Worm (Caenorhabditis elegans) whole organism, L2 larva: Measurements from ENCODE around the gene tag-342.

Experiments used
- C34F6.9 ChIP-seq: fragments of 150-350 bp; optimal IDR thresholded peaks from 2 replicates; lab custom pipeline; 2014; ENCODE audit warnings: missing biosample characterization, missing genetic modification characterization
- F13H6.1 ChIP-seq: sonication (generic microtip); optimal IDR thresholded peaks from 2 replicates; lab custom pipeline; 2016; ENCODE audit warnings: missing genetic modification characterization, missing compliant biosample characterization
- R02D3.7 ChIP-seq: fragments of 150-350 bp; optimal IDR thresholded peaks from 2 replicates; lab custom pipeline; 2014; ENCODE audit warnings: missing biosample characterization, missing genetic modification characterization
- Y55F3AM.14 ChIP-seq: fragments of 200-800 bp; sonication (Bioruptor generic); optimal IDR thresholded peaks from 2 replicates; lab custom pipeline; 2018; ENCODE audit warnings: mild to moderate bottlenecking, missing genetic modification characterization, missing compliant biosample characterization
- ZK546.5 ChIP-seq: sonication (generic microtip); optimal IDR thresholded peaks from 2 replicates; lab custom pipeline; 2017; ENCODE audit warnings: missing biosample characterization, missing genetic modification characterization
- alr-1 ChIP-seq: fragments of 150-350 bp; optimal IDR thresholded peaks from 2 replicates; lab custom pipeline; 2014; ENCODE audit warnings: missing biosample characterization, missing genetic modification characterization
- ama-1 ChIP-seq: fragments of 150-350 bp; optimal IDR thresholded peaks from 2 replicates; lab custom pipeline; 2018; ENCODE audit warnings: inconsistent platforms
- blmp-1 ChIP-seq: sonication (generic microtip); optimal IDR thresholded peaks from 2 replicates; lab custom pipeline; 2017; ENCODE audit warnings: missing genetic modification characterization, mild to moderate bottlenecking, missing compliant biosample characterization, antibody characterized with exemption, moderate library complexity; ENCODE audit not compliant: insufficient read depth
- crh-2 ChIP-seq: sonication (generic microtip); optimal IDR thresholded peaks from 2 replicates; lab custom pipeline; 2017; ENCODE audit warnings: missing biosample characterization, missing genetic modification characterization
- dmd-4 ChIP-seq: sonication (generic microtip); optimal IDR thresholded peaks from 2 replicates; lab custom pipeline; 2017; ENCODE audit warnings: missing biosample characterization, missing genetic modification characterization
- egl-27 ChIP-seq: sonication (generic microtip); optimal IDR thresholded peaks from 3 replicates; lab custom pipeline; 2017; ENCODE audit warnings: missing biosample characterization, missing genetic modification reagents, missing genetic modification characterization
- elt-1 ChIP-seq: fragments of 150-350 bp; optimal IDR thresholded peaks from 2 replicates; lab custom pipeline; 2014; ENCODE audit warnings: missing biosample characterization, missing genetic modification characterization
- fos-1 ChIP-seq: fragments of 150-350 bp; optimal IDR thresholded peaks from 2 replicates; lab custom pipeline; 2014; ENCODE audit warnings: missing biosample characterization, missing genetic modification characterization
- gmeb-1 ChIP-seq: fragments of 150-350 bp; optimal IDR thresholded peaks from 2 replicates; lab custom pipeline; 2014; ENCODE audit warnings: missing biosample characterization, missing genetic modification characterization
- lin-11 ChIP-seq: fragments of 150-350 bp; sonication (generic microtip); optimal IDR thresholded peaks from 2 replicates; lab custom pipeline; 2014; ENCODE audit warnings: missing biosample characterization, missing genetic modification characterization, inconsistent platforms, mixed read lengths
- lin-13 ChIP-seq: fragments of 150-350 bp; optimal IDR thresholded peaks from 2 replicates; lab custom pipeline; 2014; ENCODE audit warnings: missing biosample characterization, missing genetic modification reagents, missing genetic modification characterization
- lin-39 ChIP-seq: fragments of 150-350 bp; optimal IDR thresholded peaks from 2 replicates; lab custom pipeline; 2014; ENCODE audit warnings: missing biosample characterization, missing genetic modification reagents, missing genetic modification characterization
- lsy-2 ChIP-seq, 2 experiments: fragments of 150-350 bp in 1 of 2; sonication (generic microtip) in 1 of 2; optimal IDR thresholded peaks; 2 replicates each; lab custom pipeline; 2014 to 2017; ENCODE audit warnings: missing biosample characterization in 2 of 2, missing genetic modification characterization in 2 of 2
- mab-5 ChIP-seq: fragments of 150-350 bp; optimal IDR thresholded peaks from 2 replicates; lab custom pipeline; 2014; ENCODE audit warnings: missing biosample characterization, missing genetic modification characterization
- mbf-1 ChIP-seq: sonication (generic microtip); optimal IDR thresholded peaks from 2 replicates; lab custom pipeline; 2017; ENCODE audit warnings: missing biosample characterization, missing genetic modification characterization
- mdl-1 ChIP-seq, 2 experiments: fragments of 150-350 bp in 1 of 2; sonication (generic microtip) in 1 of 2; optimal IDR thresholded peaks; 2 replicates each; lab custom pipeline; 2017; ENCODE audit warnings: missing biosample characterization in 2 of 2, missing genetic modification characterization in 2 of 2
- nhr-10 ChIP-seq: sonication (generic microtip); optimal IDR thresholded peaks from 2 replicates; lab custom pipeline; 2017; ENCODE audit warnings: missing biosample characterization, missing genetic modification characterization
- nhr-11 ChIP-seq: fragments of 150-350 bp; optimal IDR thresholded peaks from 2 replicates; lab custom pipeline; 2014; ENCODE audit warnings: missing biosample characterization, missing genetic modification characterization
- nhr-12 ChIP-seq: fragments of 150-350 bp; optimal IDR thresholded peaks from 2 replicates; lab custom pipeline; 2014; ENCODE audit warnings: missing biosample characterization, missing genetic modification characterization
- nhr-129 ChIP-seq: fragments of 150-350 bp; optimal IDR thresholded peaks from 2 replicates; lab custom pipeline; 2014; ENCODE audit warnings: missing biosample characterization, missing genetic modification characterization
- nhr-21 ChIP-seq: fragments of 150-350 bp; optimal IDR thresholded peaks from 2 replicates; lab custom pipeline; 2014; ENCODE audit warnings: missing biosample characterization, missing genetic modification characterization
- nhr-23 ChIP-seq: fragments of 150-350 bp; optimal IDR thresholded peaks from 2 replicates; lab custom pipeline; 2014; ENCODE audit warnings: missing biosample characterization, missing genetic modification reagents, missing genetic modification characterization
- nhr-237 ChIP-seq: fragments of 150-350 bp; optimal IDR thresholded peaks from 2 replicates; lab custom pipeline; 2014; ENCODE audit warnings: missing biosample characterization, missing genetic modification characterization
- nhr-25 ChIP-seq: fragments of 150-350 bp; sonication (generic microtip); optimal IDR thresholded peaks from 3 replicates; lab custom pipeline; 2014; ENCODE audit warnings: missing biosample characterization, missing genetic modification characterization
- nhr-6 ChIP-seq: fragments of 150-350 bp; optimal IDR thresholded peaks from 2 replicates; lab custom pipeline; 2014; ENCODE audit warnings: missing biosample characterization, missing genetic modification characterization
- nhr-77 ChIP-seq: fragments of 150-350 bp; optimal IDR thresholded peaks from 2 replicates; lab custom pipeline; 2014; ENCODE audit warnings: missing biosample characterization, missing genetic modification characterization
- sem-4 ChIP-seq: fragments of 150-350 bp; optimal IDR thresholded peaks from 2 replicates; lab custom pipeline; 2014; ENCODE audit warnings: missing biosample characterization, missing genetic modification reagents, missing genetic modification characterization
- sma-3 ChIP-seq: sonication (generic microtip); optimal IDR thresholded peaks from 2 replicates; lab custom pipeline; 2016; ENCODE audit warnings: missing genetic modification reagents, missing genetic modification characterization, missing compliant biosample characterization
- sma-9 ChIP-seq, 2 experiments: fragments of 150-350 bp in 1 of 2; sonication (generic microtip) in 1 of 2; optimal IDR thresholded peaks; 2 replicates each; lab custom pipeline; 2014 to 2016; ENCODE audit warnings: missing genetic modification characterization in 2 of 2, mild to moderate bottlenecking in 1 of 2, missing biosample characterization in 1 of 2, missing compliant biosample characterization in 1 of 2, missing genetic modification reagents in 1 of 2, moderate library complexity in 1 of 2
- snpc-4 ChIP-seq: fragments of 150-350 bp; optimal IDR thresholded peaks from 2 replicates; lab custom pipeline; 2014; ENCODE audit warnings: missing biosample characterization, missing genetic modification characterization
- unc-39 ChIP-seq: fragments of 150-350 bp; optimal IDR thresholded peaks from 2 replicates; lab custom pipeline; 2014; ENCODE audit warnings: missing biosample characterization, missing genetic modification characterization
- unc-55 ChIP-seq: fragments of 150-350 bp; sonication (generic microtip); optimal IDR thresholded peaks from 3 replicates; lab custom pipeline; 2014; ENCODE audit warnings: missing biosample characterization, missing genetic modification reagents, missing genetic modification characterization
- unc-62 ChIP-seq: fragments of 150-350 bp; optimal IDR thresholded peaks from 2 replicates; lab custom pipeline; 2014; ENCODE audit warnings: missing biosample characterization, missing genetic modification reagents, missing genetic modification characterization
- zag-1 ChIP-seq: fragments of 150-350 bp; optimal IDR thresholded peaks from 2 replicates; lab custom pipeline; 2014; ENCODE audit warnings: missing biosample characterization, missing genetic modification characterization
- ztf-1 ChIP-seq: fragments of 200-800 bp; sonication (Bioruptor generic); conservative IDR thresholded peaks from 2 replicates; pipeline ENCODE4 v1.3.6; 2022; ENCODE audit warnings: missing genetic modification characterization, missing compliant biosample characterization
- ztf-11 ChIP-seq: sonication (generic microtip); optimal IDR thresholded peaks from 2 replicates; lab custom pipeline; 2017; ENCODE audit warnings: missing biosample characterization, missing genetic modification characterization
- ztf-4 ChIP-seq: fragments of 150-350 bp; optimal IDR thresholded peaks from 2 replicates; lab custom pipeline; 2014; ENCODE audit warnings: missing biosample characterization, missing genetic modification characterization

tag-342 gene

ce11 chrIII:9496083-9496482 is 28.1 kb downstream of the tag-342 start:
- TF ChIP-seq lin-11 (tag; lab: Kevin White, UChicago) (no peak), lsy-2 (tag; optimal IDR thresholded peaks at IDR 0.05; lab: Kevin White, UChicago) (no peak), nhr-6 (tag; lab: Kevin White, UChicago) (no peak), F13H6.1 (tag; lab: Kevin White, UChicago) (no peak)

- TF ChIP-seq lin-11 (tag; lab: Kevin White, UChicago) = no peak
These were observed 29.5 kb downstream of the tag-342 start for ce11 chrIII:9497412-9497811.

DNA sequence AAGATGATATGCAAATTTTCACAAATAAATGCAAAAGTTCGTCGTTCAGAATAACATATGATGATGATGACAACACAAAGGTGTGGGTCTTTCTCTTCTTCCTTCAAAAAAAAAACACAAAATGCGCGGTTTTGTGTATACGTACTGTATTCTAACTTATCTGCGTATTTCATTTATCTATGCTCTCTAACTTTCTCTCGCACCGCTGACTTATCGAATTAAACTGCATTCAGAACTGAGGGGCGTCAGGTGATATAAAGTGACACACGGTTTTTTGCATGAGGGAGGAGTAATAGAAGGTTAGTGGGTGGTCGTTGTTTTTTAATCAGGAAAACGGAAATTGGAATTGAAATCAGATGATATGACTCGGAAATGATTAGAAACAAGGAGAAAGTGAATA is 32.3 kb downstream of the tag-342 start, which contains the start of gene sod-4:
TSS of gene sod-4 (minus strand) at position 109 of the 400 bp plus-strand sequence.
- TF ChIP-seq sma-3 = peak; percentile 47
- TF ChIP-seq lin-39 = no peak
- peak; percentile 60 for TF ChIP-seq nhr-129 (tag; lab: Kevin White, UChicago)
- no peak for TF ChIP-seq dmd-4 (tag; lab: Kevin White, UChicago)
- no peak for TF ChIP-seq nhr-12 (tag; lab: Kevin White, UChicago)
- no peak for TF ChIP-seq ZK546.5 (tag; lab: Kevin White, UChicago)
- TF ChIP-seq nhr-11 = no peak
- TF ChIP-seq nhr-25 (tag; lab: Kevin White, UChicago) = peak; percentile 50
- TF ChIP-seq ztf-1 (GFP tag; lab: Robert Waterston, UW) = no peak
- no peak for TF ChIP-seq lin-13 (GFP tag; lab: Kevin White, UChicago)
- no peak for TF ChIP-seq fos-1
- no peak for TF ChIP-seq sem-4 (tag; lab: Kevin White, UChicago)
- peak; percentile 57 for TF ChIP-seq gmeb-1 (tag; lab: Kevin White, UChicago)
- TF ChIP-seq, all 48 proteins: peak for 4

DNA sequence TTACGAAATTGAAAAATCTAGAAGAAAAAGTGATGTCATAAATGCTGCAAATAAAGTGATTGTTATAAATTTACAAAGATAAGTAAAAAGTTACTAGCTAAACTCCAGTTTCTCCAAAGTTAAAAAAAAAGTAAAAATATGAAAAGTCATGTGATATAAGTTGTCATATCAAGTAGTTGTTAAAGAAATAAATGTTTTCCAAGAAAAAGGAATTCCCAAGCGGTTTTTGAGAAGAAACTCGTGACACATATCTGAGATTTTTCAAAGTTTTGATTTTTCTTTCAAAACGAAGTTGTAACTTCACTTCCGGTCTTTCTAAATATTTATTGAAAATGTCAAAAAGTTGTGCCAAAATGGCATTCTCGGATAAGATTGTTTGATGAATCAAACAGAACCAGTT is 33.1 kb downstream of the tag-342 start:
- no peak for TF ChIP-seq ztf-1 (GFP tag; lab: Robert Waterston, UW)
- no peak for TF ChIP-seq sma-9 (GFP tag; optimal IDR thresholded peaks at IDR 0.05; lab: Kevin White, UChicago)
- TF ChIP-seq sma-9 (tag; optimal IDR thresholded peaks at IDR 0.05; lab: Kevin White, UChicago) = no peak
- peak; percentile 20 for TF ChIP-seq C34F6.9 (tag; lab: Kevin White, UChicago)
- TF ChIP-seq lsy-2 (tag; optimal IDR thresholded peaks at IDR 0.05; lab: Kevin White, UChicago) = peak in 1 of 2 experiments; percentile 23
- no peak for TF ChIP-seq sma-3
- TF ChIP-seq lin-39 = no peak

DNA sequence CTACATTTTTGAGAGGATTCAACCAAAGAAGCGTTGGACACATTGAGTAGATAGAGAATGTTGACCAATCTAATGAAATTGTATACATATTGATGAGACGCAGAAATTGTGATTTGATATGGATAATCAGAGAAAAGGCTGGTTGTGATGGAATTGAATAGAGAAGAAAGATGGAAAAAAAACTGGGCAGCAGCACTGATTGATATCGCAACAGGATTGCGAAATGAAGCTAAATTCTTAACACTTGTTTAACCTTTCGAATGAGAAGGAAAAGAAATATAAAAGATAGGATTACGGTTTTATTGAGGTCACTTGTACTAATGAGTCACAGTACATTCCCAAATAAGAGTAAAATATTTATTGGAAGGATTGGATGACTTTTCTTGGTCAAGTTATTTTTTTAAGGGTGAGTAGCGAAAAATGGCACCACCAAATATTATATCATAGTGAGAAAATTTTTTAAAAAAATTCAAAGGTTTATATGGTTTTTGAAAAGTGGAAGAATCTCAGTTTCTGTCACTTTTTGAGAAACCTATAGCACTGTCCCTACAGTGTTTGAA is 34.3 kb downstream of the tag-342 start:
- no peak for TF ChIP-seq egl-27 (tag; lab: Kevin White, UChicago)
- TF ChIP-seq zag-1 (tag; lab: Kevin White, UChicago) = no peak
- no peak for TF ChIP-seq mbf-1
- TF ChIP-seq unc-62 (GFP tag; lab: Kevin White, UChicago) = no peak
- peak; percentile 5 for TF ChIP-seq nhr-21
- no peak for TF ChIP-seq nhr-10
- no peak for TF ChIP-seq ztf-4 (tag; lab: Kevin White, UChicago)
- no peak for TF ChIP-seq nhr-11
- no peak for TF ChIP-seq C34F6.9 (tag; lab: Kevin White, UChicago)
- TF ChIP-seq Y55F3AM.14 (GFP tag; lab: Kevin White, UChicago) = no peak
- TF ChIP-seq unc-55 (GFP tag; lab: Kevin White, UChicago) = no peak
- no peak for TF ChIP-seq sem-4 (tag; lab: Kevin White, UChicago)
- TF ChIP-seq ztf-1 (GFP tag; lab: Robert Waterston, UW) = no peak
- TF ChIP-seq nhr-237 (tag; lab: Kevin White, UChicago) = no peak
- TF ChIP-seq crh-2 (tag; lab: Kevin White, UChicago) = no peak
- no peak for TF ChIP-seq nhr-77
- TF ChIP-seq fos-1 = peak; percentile 71
- peak; percentile 37 for TF ChIP-seq sma-9 (GFP tag; optimal IDR thresholded peaks at IDR 0.05; lab: Kevin White, UChicago)
- no peak for TF ChIP-seq sma-9 (tag; optimal IDR thresholded peaks at IDR 0.05; lab: Kevin White, UChicago)
- no peak for TF ChIP-seq lin-39
- TF ChIP-seq dmd-4 (tag; lab: Kevin White, UChicago) = no peak
- TF ChIP-seq F13H6.1 (tag; lab: Kevin White, UChicago) = no peak
- TF ChIP-seq nhr-23 = no peak
- no peak for TF ChIP-seq alr-1
- TF ChIP-seq nhr-12 (tag; lab: Kevin White, UChicago) = no peak
- TF ChIP-seq ZK546.5 (tag; lab: Kevin White, UChicago) = no peak
- TF ChIP-seq R02D3.7 = no peak
- no peak for TF ChIP-seq lin-11 (tag; lab: Kevin White, UChicago)
- no peak for TF ChIP-seq ama-1 (lab: Kevin White, UChicago)
- no peak for TF ChIP-seq nhr-129 (tag; lab: Kevin White, UChicago)
- no peak for TF ChIP-seq unc-39 (tag; lab: Kevin White, UChicago)
- no peak for TF ChIP-seq nhr-25 (tag; lab: Kevin White, UChicago)
- TF ChIP-seq elt-1 (tag; lab: Kevin White, UChicago) = no peak
- no peak for TF ChIP-seq ztf-11 (tag; lab: Kevin White, UChicago)
- TF ChIP-seq mdl-1 (tag; optimal IDR thresholded peaks at IDR 0.05; lab: Kevin White, UChicago) = no peak
- no peak for TF ChIP-seq snpc-4 (tag; lab: Kevin White, UChicago)
- no peak for TF ChIP-seq mab-5 (tag; lab: Kevin White, UChicago)
- TF ChIP-seq blmp-1 (tag; lab: Kevin White, UChicago) = no peak
- peak; percentile 58 for TF ChIP-seq sma-3
